Worm (Caenorhabditis elegans) whole organism, late embryonic: ENCODE measurements around the gene ceh-28.

Experiments
- ceh-2 ChIP-seq: sonication (generic microtip); optimal IDR thresholded peaks from 2 replicates; lab custom pipeline; 2016; ENCODE audit warnings: missing genotype, missing genetic modification characterization, missing compliant biosample characterization
- ceh-45 ChIP-seq: fragments of 200-800 bp; sonication (Bioruptor generic); IDR thresholded peaks from 2 replicates; pipeline ENCODE4 v1.3.6; 2022; ENCODE audit warnings: missing genetic modification reagents, missing genetic modification characterization, missing compliant biosample characterization
- ets-4 ChIP-seq: sonication (generic microtip); optimal IDR thresholded peaks from 2 replicates; lab custom pipeline; 2016; ENCODE audit warnings: missing genetic modification characterization, missing compliant biosample characterization
- fkh-10 ChIP-seq: fragments of 150-350 bp; optimal IDR thresholded peaks from 2 replicates; lab custom pipeline; 2014; ENCODE audit warnings: missing biosample characterization, missing genetic modification reagents, missing genetic modification characterization
- nfya-1 ChIP-seq: sonication (generic microtip); optimal IDR thresholded peaks from 2 replicates; lab custom pipeline; 2017; ENCODE audit warnings: missing genetic modification characterization, mild to moderate bottlenecking, missing compliant biosample characterization, antibody characterized with exemption, moderate library complexity
- nhr-11 ChIP-seq: fragments of 150-350 bp; optimal IDR thresholded peaks from 2 replicates; lab custom pipeline; 2014; ENCODE audit warnings: missing biosample characterization, missing genetic modification characterization
- pat-9 ChIP-seq: fragments of 200-800 bp; sonication (Bioruptor generic); optimal IDR thresholded peaks from 2 replicates; lab custom pipeline; 2018; ENCODE audit warnings: mild to moderate bottlenecking, missing genetic modification characterization, moderate library complexity, missing compliant biosample characterization
- pha-2 ChIP-seq: sonication (generic microtip); optimal IDR thresholded peaks from 2 replicates; lab custom pipeline; 2017; ENCODE audit warnings: mild to moderate bottlenecking, missing genetic modification characterization, missing compliant biosample characterization
- sox-4 ChIP-seq: sonication (generic microtip); optimal IDR thresholded peaks from 2 replicates; lab custom pipeline; 2017; ENCODE audit warnings: mild to moderate bottlenecking, missing genetic modification characterization, inconsistent platforms, missing compliant biosample characterization
- tbx-2 ChIP-seq: sonication (generic microtip); optimal IDR thresholded peaks from 2 replicates; lab custom pipeline; 2016; ENCODE audit warnings: missing genetic modification characterization, missing compliant biosample characterization
- unc-3 ChIP-seq, 2 experiments: fragments of 200-800 bp in 1 of 2; sonication (Bioruptor generic) in 1 of 2; sonication (generic microtip) in 1 of 2; conservative IDR thresholded peaks in 1 of 2; optimal IDR thresholded peaks in 1 of 2; 2 replicates each; pipeline versions ENCODE4 v1.3.6 to Lab custom; 2016 to 2022; ENCODE audit warnings: missing compliant biosample characterization in 2 of 2, missing genetic modification characterization in 2 of 2, missing genetic modification reagents in 1 of 2
- unc-55 ChIP-seq: sonication (generic microtip); optimal IDR thresholded peaks from 2 replicates; lab custom pipeline; 2017; ENCODE audit warnings: missing biosample characterization, missing genetic modification reagents, missing genetic modification characterization

- no peak for TF ChIP-seq tbx-2 (tag; lab: Kevin White, UChicago)
- TF ChIP-seq ceh-45 (GFP tag; lab: Robert Waterston, UW), result no peak
- no peak for TF ChIP-seq ets-4 (tag; lab: Kevin White, UChicago)
- no peak for TF ChIP-seq ceh-2
- TF ChIP-seq nhr-11, result no peak
- TF ChIP-seq unc-55 (GFP tag; lab: Kevin White, UChicago), result no peak
- TF ChIP-seq unc-3 (GFP tag; conservative IDR thresholded peaks at IDR 0.05; lab: Robert Waterston, UW), result no peak
- no peak for TF ChIP-seq unc-3 (tag; optimal IDR thresholded peaks at IDR 0.05; lab: Kevin White, UChicago)
- TF ChIP-seq nfya-1 (tag; lab: Kevin White, UChicago), result no peak
- no peak for TF ChIP-seq pha-2 (tag; lab: Kevin White, UChicago)
- no peak for TF ChIP-seq pat-9 (tag; lab: Kevin White, UChicago)
- TF ChIP-seq sox-4 (tag; lab: Kevin White, UChicago), result no peak
- no peak for TF ChIP-seq fkh-10 (GFP tag; lab: Kevin White, UChicago)
These were observed 40.6 kb upstream of the ceh-28 start for ce11 chrX:13033850-13034249.
